Fruit fly (Drosophila melanogaster): ENCODE results near the gene Tbc1d8-9.

- no peak for TF ChIP-seq CG7101 (tag; optimal IDR thresholded peaks at IDR 0.05)
- no peak for TF ChIP-seq CG7045 (GFP tag; optimal IDR thresholded peaks at IDR 0.05)
- TF ChIP-seq Clk (GFP tag; optimal IDR thresholded peaks at IDR 0.05) = no peak
Measured at dm6 chr3L:21386917-21387316, 43.4 kb upstream of the Tbc1d8-9 start.
